Fruit fly (Drosophila melanogaster): Measurements from ENCODE around the gene CG9514.

dm6 chrX:14905499-14906044 lies 8.9 kb upstream of the CG9514 start, which contains the start of gene CG9512:
- TF ChIP-seq achi (GFP tag; optimal IDR thresholded peaks at IDR 0.05) (no peak), lz (GFP tag; optimal IDR thresholded peaks at IDR 0.05) (no peak), Gug (GFP tag; IDR thresholded peaks at IDR 0.05) (no peak), CG16779 (tag; optimal IDR thresholded peaks at IDR 0.05) (no peak), Hr4 (GFP tag; optimal IDR thresholded peaks at IDR 0.05) (no peak), CG7368 (GFP tag; optimal IDR thresholded peaks at IDR 0.05) (no peak), CG3919 (GFP tag; optimal IDR thresholded peaks at IDR 0.05) (no peak), CG11902 (GFP tag; optimal IDR thresholded peaks at IDR 0.05) (no peak), Hr39 (GFP tag; optimal IDR thresholded peaks at IDR 0.05) (no peak), cyc (GFP tag; optimal IDR thresholded peaks at IDR 0.05) (no peak)
